Worm (Caenorhabditis elegans) whole organism, mixed stage, embryonic: ENCODE data around the gene T13A10.2.
"Not testable (repeated sequence)": the region's sequence is repeated elsewhere in the genome, so short reads cannot be mapped to it uniquely, and the experiment has no call there.

ENCODE experiments used
- M03D4.4 ChIP-seq: sonication (generic microtip); optimal IDR thresholded peaks from 2 replicates; lab custom pipeline; 2017; ENCODE audit warnings: mild to moderate bottlenecking, missing genetic modification characterization, missing compliant biosample characterization
- bed-3 ChIP-seq: fragments of 200-800 bp; sonication (Bioruptor generic); optimal IDR thresholded peaks from 3 replicates; lab custom pipeline; 2018; ENCODE audit warnings: mild to moderate bottlenecking, missing genetic modification characterization, moderate library complexity, missing compliant biosample characterization
- blmp-1 ChIP-seq: fragments of 150-350 bp; optimal IDR thresholded peaks from 2 replicates; lab custom pipeline; 2014; ENCODE audit warnings: missing biosample characterization, missing genetic modification characterization
- ceh-39 ChIP-seq: fragments of 150-350 bp; optimal IDR thresholded peaks from 2 replicates; lab custom pipeline; 2014; ENCODE audit warnings: missing biosample characterization, missing genetic modification characterization
- ceh-43 ChIP-seq: fragments of 200-800 bp; sonication (Bioruptor generic); optimal IDR thresholded peaks from 2 replicates; lab custom pipeline; 2018; ENCODE audit warnings: mild to moderate bottlenecking, missing genetic modification characterization, moderate library complexity, missing compliant biosample characterization
- ceh-83 ChIP-seq: fragments of 200-800 bp; sonication (Bioruptor generic); optimal IDR thresholded peaks from 2 replicates; lab custom pipeline; 2018; ENCODE audit warnings: mild to moderate bottlenecking, missing genetic modification characterization, missing compliant biosample characterization
- ces-1 ChIP-seq: fragments of 150-350 bp; optimal IDR thresholded peaks from 2 replicates; lab custom pipeline; 2014; ENCODE audit warnings: missing biosample characterization, missing genetic modification reagents, missing genetic modification characterization
- cnd-1 ChIP-seq: fragments of 200-800 bp; sonication (Bioruptor generic); optimal IDR thresholded peaks from 2 replicates; lab custom pipeline; 2018; ENCODE audit warnings: mild to moderate bottlenecking, missing genetic modification characterization, missing compliant biosample characterization
- drap-1 ChIP-seq: fragments of 200-800 bp; sonication (Bioruptor generic); optimal IDR thresholded peaks from 3 replicates; lab custom pipeline; 2018; ENCODE audit warnings: mild to moderate bottlenecking, missing genetic modification characterization, missing compliant biosample characterization
- elt-1 ChIP-seq: sonication (generic microtip); optimal IDR thresholded peaks from 2 replicates; lab custom pipeline; 2017; ENCODE audit warnings: missing genetic modification characterization, mild to moderate bottlenecking, missing compliant biosample characterization, antibody characterized with exemption, moderate library complexity, borderline replicate concordance; ENCODE audit not compliant: insufficient read depth
- elt-3 ChIP-seq: fragments of 150-350 bp; optimal IDR thresholded peaks from 2 replicates; lab custom pipeline; 2014; ENCODE audit warnings: missing biosample characterization, missing genetic modification characterization
- flh-1 ChIP-seq: fragments of 200-800 bp; sonication (Bioruptor generic); optimal IDR thresholded peaks from 2 replicates; lab custom pipeline; 2018; ENCODE audit warnings: mild to moderate bottlenecking, missing genetic modification characterization, moderate library complexity, missing compliant biosample characterization
- ham-2 ChIP-seq: fragments of 200-800 bp; sonication (Bioruptor generic); optimal IDR thresholded peaks from 2 replicates; lab custom pipeline; 2018; ENCODE audit warnings: mild to moderate bottlenecking, missing genetic modification characterization, missing compliant biosample characterization
- hlh-1 ChIP-seq: fragments of 150-350 bp; optimal IDR thresholded peaks from 2 replicates; lab custom pipeline; 2014; ENCODE audit warnings: missing biosample characterization, missing genetic modification reagents, missing genetic modification characterization
- lin-13 ChIP-seq: fragments of 150-350 bp; optimal IDR thresholded peaks from 2 replicates; lab custom pipeline; 2014; ENCODE audit warnings: missing biosample characterization, missing genetic modification characterization
- lin-32 ChIP-seq: fragments of 200-800 bp; sonication (Bioruptor generic); optimal IDR thresholded peaks from 2 replicates; lab custom pipeline; 2018; ENCODE audit warnings: mild to moderate bottlenecking, missing genetic modification characterization, missing compliant biosample characterization
- lsy-2 ChIP-seq: fragments of 150-350 bp; optimal IDR thresholded peaks from 2 replicates; lab custom pipeline; 2014; ENCODE audit warnings: missing biosample characterization, missing genetic modification characterization
- mab-5 ChIP-seq: fragments of 150-350 bp; optimal IDR thresholded peaks from 2 replicates; lab custom pipeline; 2014; ENCODE audit warnings: missing biosample characterization, missing genetic modification characterization
- mep-1 ChIP-seq: fragments of 150-350 bp; optimal IDR thresholded peaks from 2 replicates; lab custom pipeline; 2017; ENCODE audit warnings: missing biosample characterization, missing genetic modification reagents, missing genetic modification characterization, inconsistent platforms
- mls-2 ChIP-seq: sonication (generic microtip); optimal IDR thresholded peaks from 2 replicates; lab custom pipeline; 2016; ENCODE audit warnings: mild to moderate bottlenecking, missing genetic modification characterization, moderate library complexity, missing compliant biosample characterization
- nhr-12 ChIP-seq: fragments of 150-350 bp; optimal IDR thresholded peaks from 2 replicates; lab custom pipeline; 2014; ENCODE audit warnings: missing biosample characterization, missing genetic modification characterization
- nhr-2 ChIP-seq: fragments of 150-350 bp; optimal IDR thresholded peaks from 2 replicates; lab custom pipeline; 2014; ENCODE audit warnings: missing biosample characterization, missing genetic modification characterization
- nhr-237 ChIP-seq: fragments of 150-350 bp; optimal IDR thresholded peaks from 2 replicates; lab custom pipeline; 2014; ENCODE audit warnings: missing biosample characterization, missing genetic modification characterization
- nhr-28 ChIP-seq: fragments of 150-350 bp; optimal IDR thresholded peaks from 2 replicates; lab custom pipeline; 2014; ENCODE audit warnings: missing biosample characterization, missing genetic modification characterization
- nhr-76 ChIP-seq: sonication (generic microtip); optimal IDR thresholded peaks from 2 replicates; lab custom pipeline; 2017; ENCODE audit warnings: missing biosample characterization, missing genetic modification characterization
- pha-4 ChIP-seq: fragments of 150-350 bp; optimal IDR thresholded peaks from 2 replicates; lab custom pipeline; 2018; ENCODE audit warnings: missing biosample characterization, missing genetic modification reagents, missing genetic modification characterization
- sem-2 ChIP-seq: fragments of 200-800 bp; sonication (Bioruptor generic); optimal IDR thresholded peaks from 2 replicates; lab custom pipeline; 2018; ENCODE audit warnings: mild to moderate bottlenecking, missing genetic modification characterization, missing compliant biosample characterization
- snpc-4 ChIP-seq: fragments of 150-350 bp; optimal IDR thresholded peaks from 2 replicates; lab custom pipeline; 2014; ENCODE audit warnings: missing biosample characterization, missing genetic modification characterization
- sptf-1 ChIP-seq: sonication (generic microtip); optimal IDR thresholded peaks from 2 replicates; lab custom pipeline; 2017; ENCODE audit warnings: mild to moderate bottlenecking, missing genetic modification characterization, moderate library complexity, missing compliant biosample characterization
- tbx-8 ChIP-seq: fragments of 200-800 bp; sonication (Bioruptor generic); optimal IDR thresholded peaks from 2 replicates; lab custom pipeline; 2018; ENCODE audit warnings: mild to moderate bottlenecking, missing genetic modification characterization, moderate library complexity, missing compliant biosample characterization
- unc-120 ChIP-seq: sonication (generic microtip); optimal IDR thresholded peaks from 2 replicates; lab custom pipeline; 2017; ENCODE audit warnings: missing genetic modification characterization, missing compliant biosample characterization; ENCODE audit not compliant: poor library complexity, severe bottlenecking
- unc-39 ChIP-seq: fragments of 150-350 bp; optimal IDR thresholded peaks from 2 replicates; lab custom pipeline; 2014; ENCODE audit warnings: missing biosample characterization, missing genetic modification characterization
- unc-62 ChIP-seq: fragments of 150-350 bp; optimal IDR thresholded peaks from 2 replicates; lab custom pipeline; 2014; ENCODE audit warnings: missing biosample characterization, missing genetic modification reagents, missing genetic modification characterization
- zip-8 ChIP-seq: fragments of 150-350 bp; optimal IDR thresholded peaks from 2 replicates; lab custom pipeline; 2014; ENCODE audit warnings: missing biosample characterization, missing genetic modification characterization
- ztf-11 ChIP-seq: fragments of 150-350 bp; optimal IDR thresholded peaks from 2 replicates; lab custom pipeline; 2014; ENCODE audit warnings: missing biosample characterization, missing genetic modification characterization

T13A10.2 gene

ce11 chrIV:6253000-6253399, at the start of gene T13A10.2:
Gene T13A10.2, plus strand, starts transcription at chrIV:6253300.
- TF ChIP-seq sem-2 (GFP tag; lab: Kevin White, UChicago); flh-1; snpc-4 (tag; lab: Kevin White, UChicago): not testable (repeated sequence)

- no peak for TF ChIP-seq snpc-4 (tag; lab: Kevin White, UChicago)
- TF ChIP-seq blmp-1 = no peak
- TF ChIP-seq ceh-39 = peak; percentile 47
- peak; percentile 29 for TF ChIP-seq nhr-237 (tag; lab: Kevin White, UChicago)
- TF ChIP-seq nhr-28 (tag; lab: Kevin White, UChicago) = no peak
- TF ChIP-seq lsy-2 (tag; lab: Kevin White, UChicago) = peak; percentile 64
- no peak for TF ChIP-seq cnd-1 (tag; lab: Kevin White, UChicago)
- TF ChIP-seq hlh-1 (tag; lab: Kevin White, UChicago) = no peak
- no peak for TF ChIP-seq flh-1
- TF ChIP-seq sptf-1 (tag; lab: Kevin White, UChicago) = peak; percentile 65
- no peak for TF ChIP-seq tbx-8 (GFP tag; lab: Kevin White, UChicago)
- no peak for TF ChIP-seq nhr-12 (tag; lab: Kevin White, UChicago)
- TF ChIP-seq drap-1 (GFP tag; lab: Kevin White, UChicago) = no peak
- TF ChIP-seq ceh-83 (GFP tag; lab: Kevin White, UChicago) = no peak
- peak; percentile 1 for TF ChIP-seq lin-32 (GFP tag; lab: Kevin White, UChicago)
- no peak for TF ChIP-seq zip-8 (tag; lab: Kevin White, UChicago)
- no peak for TF ChIP-seq nhr-2 (tag; lab: Kevin White, UChicago)
- no peak for TF ChIP-seq mls-2 (tag; lab: Kevin White, UChicago)
- TF ChIP-seq ztf-11 (tag; lab: Kevin White, UChicago) = no peak
- TF ChIP-seq bed-3 = no peak
- TF ChIP-seq lin-13 (tag; lab: Kevin White, UChicago) = peak; percentile 35
- TF ChIP-seq elt-1 (tag; lab: Kevin White, UChicago) = no peak
- TF ChIP-seq nhr-76 = no peak
- no peak for TF ChIP-seq sem-2 (GFP tag; lab: Kevin White, UChicago)
- peak; percentile 28 for TF ChIP-seq mab-5 (tag; lab: Kevin White, UChicago)
- no peak for TF ChIP-seq ceh-43 (GFP tag; lab: Kevin White, UChicago)
- TF ChIP-seq elt-3 (tag; lab: Kevin White, UChicago) = no peak
- TF ChIP-seq M03D4.4 (tag; lab: Kevin White, UChicago) = peak; percentile 14
- no peak for TF ChIP-seq unc-39 (tag; lab: Kevin White, UChicago)
- no peak for TF ChIP-seq unc-120
- peak; percentile 54 for TF ChIP-seq mep-1
- peak; percentile 45 for TF ChIP-seq ces-1 (GFP tag; lab: Kevin White, UChicago)
- no peak for TF ChIP-seq ham-2 (GFP tag; lab: Kevin White, UChicago)
- TF ChIP-seq unc-62 = no peak
- TF ChIP-seq pha-4 = peak; percentile 51
Observed at ce11 chrIV:6206294-6206776, 46.8 kb upstream of the T13A10.2 start, which contains the start of gene C49A9.10. Gene C49A9.10, minus strand, starts transcription at chrIV:6206344.

DNA sequence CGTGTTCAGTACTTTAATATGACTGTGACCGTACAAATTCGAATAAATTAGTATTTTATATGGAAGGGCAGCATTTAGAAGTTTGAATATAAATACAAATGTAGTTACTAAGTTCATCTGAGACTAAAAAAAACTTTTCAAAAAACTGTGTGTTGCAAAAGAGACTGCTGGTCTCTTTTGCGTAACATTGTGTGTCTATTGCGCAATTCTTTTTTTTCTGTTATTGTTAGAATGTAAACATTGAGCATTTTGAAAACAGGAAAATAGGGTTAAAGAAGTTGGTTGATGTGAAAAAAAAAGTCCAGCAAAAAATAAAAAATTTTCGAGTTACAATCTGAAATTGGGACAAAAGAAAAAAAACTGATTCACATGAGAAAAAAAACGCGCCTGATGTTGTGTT, 43.8 kb upstream of the T13A10.2 start:
- TF ChIP-seq elt-3 (tag; lab: Kevin White, UChicago) = no peak
- TF ChIP-seq nhr-28 (tag; lab: Kevin White, UChicago) = no peak
- no peak for TF ChIP-seq drap-1 (GFP tag; lab: Kevin White, UChicago)
- no peak for TF ChIP-seq nhr-237 (tag; lab: Kevin White, UChicago)
- no peak for TF ChIP-seq unc-120
- TF ChIP-seq unc-39 (tag; lab: Kevin White, UChicago) = no peak
- peak; percentile 96 for TF ChIP-seq zip-8 (tag; lab: Kevin White, UChicago)

ce11 chrIV:6210574-6210973, 42.5 kb upstream of the T13A10.2 start, which contains the start of the genes ugt-24 and C49A9.6:
Gene ugt-24, minus strand, starts transcription at chrIV:6210720.
Gene C49A9.6, plus strand, starts transcription at chrIV:6210936.
- TF ChIP-seq unc-62 (no peak), unc-39 (tag; lab: Kevin White, UChicago) (no peak), nhr-2 (tag; lab: Kevin White, UChicago) (no peak), nhr-28 (tag; lab: Kevin White, UChicago) (no peak), M03D4.4 (tag; lab: Kevin White, UChicago) (no peak), nhr-12 (tag; lab: Kevin White, UChicago) (no peak), mls-2 (tag; lab: Kevin White, UChicago) (no peak)
